Worm (Caenorhabditis elegans) whole organism, L4 larva: Measurements from ENCODE around the gene C32D5.8.

ENCODE experiments used
- F37D6.2 ChIP-seq: sonication (generic microtip); optimal IDR thresholded peaks from 2 replicates; lab custom pipeline; 2016; ENCODE audit warnings: mild to moderate bottlenecking, missing genetic modification characterization, missing compliant biosample characterization
- Y105C5A.15 ChIP-seq: fragments of 200-800 bp; sonication (Bioruptor generic); IDR thresholded peaks from 2 replicates; pipeline ENCODE4 v1.3.6; 2022; ENCODE audit warnings: missing genetic modification characterization, missing compliant biosample characterization
- aha-1 ChIP-seq: fragments of 150-350 bp; peaks from one replicate; lab custom pipeline; 2014; ENCODE audit warnings: missing biosample characterization, missing genetic modification characterization
- aly-2 ChIP-seq: sonication (generic microtip); optimal IDR thresholded peaks from 2 replicates; lab custom pipeline; 2018; ENCODE audit warnings: missing biosample characterization, missing genetic modification characterization
- attf-4 ChIP-seq: sonication (generic microtip); optimal IDR thresholded peaks from 3 replicates; lab custom pipeline; 2017; ENCODE audit warnings: missing biosample characterization, missing genetic modification characterization
- ceh-82 ChIP-seq: sonication (generic microtip); optimal IDR thresholded peaks from 2 replicates; lab custom pipeline; 2017; ENCODE audit warnings: missing biosample characterization, missing genetic modification characterization
- ctbp-1 ChIP-seq: fragments of 200-800 bp; sonication (Bioruptor generic); IDR thresholded peaks from 2 replicates; pipeline ENCODE4 v1.3.6; 2022; ENCODE audit warnings: missing genetic modification reagents, missing genetic modification characterization, missing compliant biosample characterization
- daf-16 ChIP-seq, 3 experiments: sonication (generic microtip); optimal IDR thresholded peaks; 2 replicates each; lab custom pipeline; 2016 to 2017; ENCODE audit warnings: missing genetic modification characterization in 3 of 3, missing genetic modification reagents in 3 of 3, mild to moderate bottlenecking in 2 of 3, missing compliant biosample characterization in 2 of 3, missing biosample characterization in 1 of 3, moderate library complexity in 1 of 3
- dmd-6 ChIP-seq: fragments of 200-800 bp; sonication (Bioruptor generic); IDR thresholded peaks from 2 replicates; pipeline ENCODE4 v1.3.6; 2022; ENCODE audit warnings: missing genetic modification reagents, missing genetic modification characterization, missing compliant biosample characterization
- dmd-9 ChIP-seq: fragments of 200-800 bp; sonication (Bioruptor generic); IDR thresholded peaks from 2 replicates; pipeline ENCODE4 v1.3.6; 2022; ENCODE audit warnings: missing genetic modification reagents, missing genetic modification characterization, missing compliant biosample characterization
- dpl-1 ChIP-seq: fragments of 150-350 bp; optimal IDR thresholded peaks from 2 replicates; lab custom pipeline; 2014; ENCODE audit warnings: missing biosample characterization, missing genetic modification reagents, missing genetic modification characterization
- duxl-1 ChIP-seq: sonication (generic microtip); optimal IDR thresholded peaks from 2 replicates; lab custom pipeline; 2016; ENCODE audit warnings: mild to moderate bottlenecking, missing genetic modification characterization, moderate library complexity, missing compliant biosample characterization; ENCODE audit not compliant: poor library complexity
- dve-1 ChIP-seq: sonication (generic microtip); optimal IDR thresholded peaks from 2 replicates; lab custom pipeline; 2017; ENCODE audit warnings: antibody characterized with exemption, mild to moderate bottlenecking, missing genetic modification characterization, missing compliant biosample characterization; ENCODE audit not compliant: insufficient read depth
- hif-1 ChIP-seq, 2 experiments: sonication (generic microtip); optimal IDR thresholded peaks; 2 replicates each; lab custom pipeline; 2016 to 2017; ENCODE audit warnings: missing compliant biosample characterization in 2 of 2, missing genetic modification characterization in 2 of 2, missing genetic modification reagents in 2 of 2, missing genotype in 2 of 2, mild to moderate bottlenecking in 1 of 2
- hlh-11 ChIP-seq: fragments of 200-800 bp; sonication (Bioruptor generic); optimal IDR thresholded peaks from 2 replicates; lab custom pipeline; 2018; ENCODE audit warnings: mild to moderate bottlenecking, missing genetic modification characterization, missing compliant biosample characterization
- hlh-30 ChIP-seq: sonication (generic microtip); optimal IDR thresholded peaks from 2 replicates; lab custom pipeline; 2017; ENCODE audit warnings: antibody characterized with exemption, mild to moderate bottlenecking, missing genetic modification characterization, missing compliant biosample characterization; ENCODE audit not compliant: insufficient read depth
- jun-1 ChIP-seq: fragments of 150-350 bp; optimal IDR thresholded peaks from 2 replicates; lab custom pipeline; 2014; ENCODE audit warnings: missing biosample characterization, missing genetic modification reagents, missing genetic modification characterization
- lin-13 ChIP-seq: fragments of 150-350 bp; optimal IDR thresholded peaks from 2 replicates; lab custom pipeline; 2014; ENCODE audit warnings: missing biosample characterization, missing genetic modification reagents, missing genetic modification characterization
- lin-38 ChIP-seq: fragments of 200-800 bp; sonication (Bioruptor generic); IDR thresholded peaks from 2 replicates; pipeline ENCODE4 v1.3.6; 2022; ENCODE audit warnings: missing genetic modification reagents, missing genetic modification characterization, missing compliant biosample characterization
- madf-5 ChIP-seq, 2 experiments: fragments of 200-800 bp; sonication (Bioruptor generic); IDR thresholded peaks; 2 replicates each; pipeline ENCODE4 v1.3.6; 2022; ENCODE audit warnings: missing compliant biosample characterization in 2 of 2, missing genetic modification characterization in 2 of 2
- mdl-1 ChIP-seq, 2 experiments: fragments of 150-350 bp in 1 of 2; sonication (generic microtip) in 1 of 2; optimal IDR thresholded peaks; 2 replicates each; lab custom pipeline; 2014 to 2017; ENCODE audit warnings: missing biosample characterization in 2 of 2, missing genetic modification characterization in 2 of 2
- mep-1 ChIP-seq: fragments of 150-350 bp; sonication (generic microtip); optimal IDR thresholded peaks from 3 replicates; lab custom pipeline; 2014; ENCODE audit warnings: missing biosample characterization, missing genetic modification characterization
- mes-2 ChIP-seq: sonication (generic microtip); optimal IDR thresholded peaks from 2 replicates; lab custom pipeline; 2016; ENCODE audit warnings: missing genotype, mild to moderate bottlenecking, missing genetic modification characterization, missing compliant biosample characterization; ENCODE audit not compliant: poor library complexity, severe bottlenecking
- nhr-28 ChIP-seq: fragments of 150-350 bp; optimal IDR thresholded peaks from 2 replicates; lab custom pipeline; 2014; ENCODE audit warnings: missing biosample characterization, missing genetic modification characterization
- nhr-6 ChIP-seq: fragments of 150-350 bp; optimal IDR thresholded peaks from 2 replicates; lab custom pipeline; 2014; ENCODE audit warnings: missing biosample characterization, missing genetic modification characterization
- nhr-76 ChIP-seq: fragments of 150-350 bp; optimal IDR thresholded peaks from 2 replicates; lab custom pipeline; 2014; ENCODE audit warnings: missing biosample characterization, missing genetic modification characterization
- nhr-77 ChIP-seq: fragments of 150-350 bp; optimal IDR thresholded peaks from 2 replicates; lab custom pipeline; 2014; ENCODE audit warnings: missing biosample characterization, missing genetic modification characterization
- pqm-1 ChIP-seq: sonication (generic microtip); optimal IDR thresholded peaks from 2 replicates; lab custom pipeline; 2017; ENCODE audit warnings: missing biosample characterization, missing genetic modification characterization
- sdz-12 ChIP-seq: fragments of 200-800 bp; sonication (Bioruptor generic); optimal IDR thresholded peaks from 2 replicates; lab custom pipeline; 2018; ENCODE audit warnings: mild to moderate bottlenecking, missing genetic modification characterization, missing compliant biosample characterization
- unc-39 ChIP-seq: sonication (generic microtip); optimal IDR thresholded peaks from 2 replicates; lab custom pipeline; 2017; ENCODE audit warnings: missing biosample characterization, missing genetic modification characterization
- unc-62 ChIP-seq, 3 experiments: fragments of 150-350 bp in 1 of 3; sonication (generic microtip); optimal IDR thresholded peaks in 2 of 3; peaks in 1 of 3; 1 replicate in 1 of 3; 2 replicates in 2 of 3; lab custom pipeline; 2014 to 2017; ENCODE audit warnings: missing biosample characterization in 3 of 3, missing genetic modification characterization in 3 of 3, missing genetic modification reagents in 3 of 3, missing genotype in 1 of 3
- zag-1 ChIP-seq: fragments of 150-350 bp; optimal IDR thresholded peaks from 2 replicates; lab custom pipeline; 2014; ENCODE audit warnings: missing biosample characterization, missing genetic modification characterization
- zfp-3 ChIP-seq: fragments of 200-800 bp; sonication (Bioruptor generic); conservative IDR thresholded peaks from 2 replicates; pipeline ENCODE4 v1.3.6; 2022; ENCODE audit warnings: missing genetic modification reagents, missing genetic modification characterization, missing compliant biosample characterization
- zip-11 ChIP-seq: fragments of 200-800 bp; sonication (Bioruptor generic); IDR thresholded peaks from 2 replicates; pipeline ENCODE4 v1.3.6; 2022; ENCODE audit warnings: missing genetic modification characterization, missing compliant biosample characterization

C32D5.8 gene

ce11 chrII:6383183-6383695 is 37.5 kb upstream of the C32D5.8 start, which contains the start of gene F58F12.1 (continued):
- TF ChIP-seq lin-38 (GFP tag; lab: Robert Waterston, UW): peak; percentile 94
- TF ChIP-seq dpl-1 (GFP tag; lab: Kevin White, UChicago): peak; percentile 56
- no peak for TF ChIP-seq attf-4 (tag; lab: Kevin White, UChicago)
- TF ChIP-seq madf-5 (GFP tag; IDR thresholded peaks at IDR 0.05; lab: Robert Waterston, UW): no peak

- TF ChIP-seq zfp-3 (GFP tag; lab: Robert Waterston, UW) (no peak), aha-1 (tag; lab: Kevin White, UChicago) (peak; percentile 75)
Measured at ce11 chrII:6380866-6381265, 35.1 kb upstream of the C32D5.8 start, which contains the start of gene F58F12.12. Gene F58F12.12 (plus strand): TSS chrII:6381166.

ce11 chrII:6379038-6379563 is 33.3 kb upstream of the C32D5.8 start:
- TF ChIP-seq nhr-28 (tag; lab: Kevin White, UChicago) (peak; percentile 54), zag-1 (tag; lab: Kevin White, UChicago) (no peak), ceh-82 (tag; lab: Kevin White, UChicago) (no peak), mep-1 (peak; percentile 7), dmd-6 (GFP tag; lab: Robert Waterston, UW) (0 out of 2 replicates have a peak, but pooled peaks have one; percentile 12), mdl-1 (tag; optimal IDR thresholded peaks at IDR 0.05; lab: Kevin White, UChicago) (peak in 1 of 2 experiments; percentile 27), hlh-30 (tag; lab: Kevin White, UChicago) (peak; percentile 57), hif-1 (tag; optimal IDR thresholded peaks at IDR 0.05; lab: Kevin White, UChicago) (no peak)

- TF ChIP-seq dpl-1 (GFP tag; lab: Kevin White, UChicago): no peak
- TF ChIP-seq unc-39 (tag; lab: Kevin White, UChicago): no peak
- TF ChIP-seq F37D6.2: no peak
- TF ChIP-seq mep-1: peak; percentile 13
- TF ChIP-seq dve-1: peak; percentile 52
- TF ChIP-seq mes-2: no peak
- TF ChIP-seq hlh-11 (tag; lab: Kevin White, UChicago): peak; percentile 43
- TF ChIP-seq zip-11 (GFP tag; lab: Robert Waterston, UW): no peak
- peak; percentile 44 for TF ChIP-seq nhr-77 (tag; lab: Kevin White, UChicago)
- TF ChIP-seq sdz-12 (GFP tag; lab: Kevin White, UChicago): no peak
- TF ChIP-seq dmd-6 (GFP tag; lab: Robert Waterston, UW): peak; percentile 70
- TF ChIP-seq ctbp-1 (GFP tag; lab: Robert Waterston, UW): no peak
- no peak for TF ChIP-seq lin-38 (GFP tag; lab: Robert Waterston, UW)
- no peak for TF ChIP-seq daf-16 (GFP tag; optimal IDR thresholded peaks at IDR 0.05; lab: Kevin White, UChicago)
- peak; percentile 53 for TF ChIP-seq daf-16 (tag; optimal IDR thresholded peaks at IDR 0.05; lab: Kevin White, UChicago)
- TF ChIP-seq nhr-28 (tag; lab: Kevin White, UChicago): peak; percentile 74
- peak; percentile 71 for TF ChIP-seq pqm-1
- no peak for TF ChIP-seq mdl-1 (tag; optimal IDR thresholded peaks at IDR 0.05; lab: Kevin White, UChicago)
- TF ChIP-seq duxl-1 (tag; lab: Kevin White, UChicago): no peak
- TF ChIP-seq jun-1 (tag; lab: Kevin White, UChicago): no peak
- TF ChIP-seq hlh-30 (tag; lab: Kevin White, UChicago): peak; percentile 49
- no peak for TF ChIP-seq nhr-76 (tag; lab: Kevin White, UChicago)
- TF ChIP-seq nhr-6: no peak
- TF ChIP-seq Y105C5A.15 (GFP tag; lab: Robert Waterston, UW): no peak
- peak in 1 of 2 experiments; percentile 69 for TF ChIP-seq unc-62 (GFP tag; optimal IDR thresholded peaks at IDR 0.05 in 1 of 2; lab: Kevin White, UChicago)
- no peak for TF ChIP-seq unc-62 (tag; optimal IDR thresholded peaks at IDR 0.05; lab: Kevin White, UChicago)
- TF ChIP-seq aly-2 (tag; lab: Kevin White, UChicago): no peak
- no peak for TF ChIP-seq dmd-9 (GFP tag; lab: Robert Waterston, UW)
- no peak for TF ChIP-seq lin-13 (GFP tag; lab: Kevin White, UChicago)
Measured at ce11 chrII:6377381-6377948, 31.7 kb upstream of the C32D5.8 start.
